Worm (Caenorhabditis elegans) whole organism, late embryonic: ENCODE data around the gene mlt-7.

Experiments
- C08G9.2 ChIP-seq: sonication (generic microtip); optimal IDR thresholded peaks from 2 replicates; lab custom pipeline; 2016; ENCODE audit warnings: mild to moderate bottlenecking, missing genetic modification characterization, moderate library complexity, missing compliant biosample characterization
- F13H6.1 ChIP-seq: sonication (generic microtip); optimal IDR thresholded peaks from 2 replicates; lab custom pipeline; 2016; ENCODE audit warnings: missing genetic modification characterization, missing compliant biosample characterization
- K02D7.2 ChIP-seq: sonication (generic microtip); optimal IDR thresholded peaks from 2 replicates; lab custom pipeline; 2017; ENCODE audit warnings: mild to moderate bottlenecking, missing genetic modification characterization, missing compliant biosample characterization
- T23F11.4 ChIP-seq: fragments of 200-800 bp; sonication (Bioruptor generic); optimal IDR thresholded peaks from 2 replicates; lab custom pipeline; 2018; ENCODE audit warnings: mild to moderate bottlenecking, missing genetic modification characterization, missing compliant biosample characterization
- Y22D7AL.16 ChIP-seq: sonication (generic microtip); optimal IDR thresholded peaks from 2 replicates; lab custom pipeline; 2016; ENCODE audit warnings: missing genetic modification characterization, missing compliant biosample characterization
- ahr-1 ChIP-seq: sonication (generic microtip); optimal IDR thresholded peaks from 2 replicates; lab custom pipeline; 2016; ENCODE audit warnings: missing genetic modification characterization, missing compliant biosample characterization
- ceh-14 ChIP-seq: sonication (generic microtip); optimal IDR thresholded peaks from 2 replicates; lab custom pipeline; 2016; ENCODE audit warnings: missing genotype, missing genetic modification characterization, missing compliant biosample characterization
- ceh-18 ChIP-seq: sonication (generic microtip); optimal IDR thresholded peaks from 2 replicates; lab custom pipeline; 2016; ENCODE audit warnings: missing genetic modification characterization, missing compliant biosample characterization
- ceh-24 ChIP-seq: sonication (generic microtip); optimal IDR thresholded peaks from 2 replicates; lab custom pipeline; 2016; ENCODE audit warnings: mild to moderate bottlenecking, missing genetic modification characterization, missing compliant biosample characterization
- ceh-30 ChIP-seq: fragments of 150-350 bp; optimal IDR thresholded peaks from 2 replicates; lab custom pipeline; 2014; ENCODE audit warnings: missing biosample characterization, missing genetic modification characterization
- ceh-31 ChIP-seq: sonication (generic microtip); optimal IDR thresholded peaks from 2 replicates; lab custom pipeline; 2016; ENCODE audit warnings: missing genetic modification characterization, missing compliant biosample characterization
- ceh-34 ChIP-seq: sonication (generic microtip); optimal IDR thresholded peaks from 2 replicates; lab custom pipeline; 2016; ENCODE audit warnings: mild to moderate bottlenecking, missing genetic modification characterization, missing compliant biosample characterization
- ceh-45 ChIP-seq: fragments of 200-800 bp; sonication (Bioruptor generic); IDR thresholded peaks from 2 replicates; pipeline ENCODE4 v1.3.6; 2022; ENCODE audit warnings: missing genetic modification reagents, missing genetic modification characterization, missing compliant biosample characterization
- ceh-48 ChIP-seq: sonication (generic microtip); optimal IDR thresholded peaks from 2 replicates; lab custom pipeline; 2016; ENCODE audit warnings: missing genetic modification characterization, inconsistent platforms, missing compliant biosample characterization
- ceh-6 ChIP-seq: fragments of 200-800 bp; sonication (Bioruptor generic); optimal IDR thresholded peaks from 2 replicates; lab custom pipeline; 2018; ENCODE audit warnings: mild to moderate bottlenecking, missing genetic modification characterization, missing compliant biosample characterization
- ceh-9 ChIP-seq: sonication (generic microtip); optimal IDR thresholded peaks from 2 replicates; lab custom pipeline; 2016; ENCODE audit warnings: mild to moderate bottlenecking, missing genetic modification characterization, inconsistent platforms, missing compliant biosample characterization
- che-1 ChIP-seq: sonication (generic microtip); optimal IDR thresholded peaks from 2 replicates; lab custom pipeline; 2016; ENCODE audit warnings: mild to moderate bottlenecking, missing genetic modification characterization, missing compliant biosample characterization
- dmd-4 ChIP-seq: sonication (generic microtip); optimal IDR thresholded peaks from 2 replicates; lab custom pipeline; 2016; ENCODE audit warnings: borderline replicate concordance, missing genetic modification characterization, missing compliant biosample characterization
- dve-1 ChIP-seq: sonication (generic microtip); optimal IDR thresholded peaks from 2 replicates; lab custom pipeline; 2017; ENCODE audit warnings: antibody characterized with exemption, mild to moderate bottlenecking, missing genetic modification characterization, missing compliant biosample characterization
- elt-2 ChIP-seq: sonication (generic microtip); optimal IDR thresholded peaks from 2 replicates; lab custom pipeline; 2016; ENCODE audit warnings: missing genetic modification reagents, missing genetic modification characterization, missing compliant biosample characterization
- ets-4 ChIP-seq: sonication (generic microtip); optimal IDR thresholded peaks from 2 replicates; lab custom pipeline; 2016; ENCODE audit warnings: missing genetic modification characterization, missing compliant biosample characterization
- fax-1 ChIP-seq: sonication (generic microtip); optimal IDR thresholded peaks from 2 replicates; lab custom pipeline; 2016; ENCODE audit warnings: missing genotype, missing genetic modification characterization, missing compliant biosample characterization
- fkh-10 ChIP-seq: fragments of 150-350 bp; optimal IDR thresholded peaks from 2 replicates; lab custom pipeline; 2014; ENCODE audit warnings: missing biosample characterization, missing genetic modification reagents, missing genetic modification characterization
- gmeb-2 ChIP-seq: sonication (generic microtip); optimal IDR thresholded peaks from 2 replicates; lab custom pipeline; 2016; ENCODE audit warnings: missing genetic modification characterization, inconsistent platforms, missing compliant biosample characterization
- hlh-13 ChIP-seq: fragments of 200-800 bp; sonication (Bioruptor generic); optimal IDR thresholded peaks from 2 replicates; lab custom pipeline; 2018; ENCODE audit warnings: mild to moderate bottlenecking, missing genetic modification characterization, missing compliant biosample characterization
- hlh-15 ChIP-seq: sonication (generic microtip); optimal IDR thresholded peaks from 2 replicates; lab custom pipeline; 2016; ENCODE audit warnings: missing genetic modification characterization, missing compliant biosample characterization
- hlh-30 ChIP-seq: sonication (generic microtip); optimal IDR thresholded peaks from 2 replicates; lab custom pipeline; 2017; ENCODE audit warnings: antibody characterized with exemption, missing genetic modification characterization, missing compliant biosample characterization; ENCODE audit not compliant: insufficient read depth
- hlh-6 ChIP-seq: sonication (generic microtip); optimal IDR thresholded peaks from 2 replicates; lab custom pipeline; 2016; ENCODE audit warnings: missing genotype, missing genetic modification characterization, missing compliant biosample characterization
- lin-11 ChIP-seq: fragments of 200-800 bp; sonication (Bioruptor generic); optimal IDR thresholded peaks from 2 replicates; lab custom pipeline; 2018; ENCODE audit warnings: mild to moderate bottlenecking, missing genetic modification characterization, missing compliant biosample characterization
- madf-2 ChIP-seq: sonication (generic microtip); optimal IDR thresholded peaks from 2 replicates; lab custom pipeline; 2017; ENCODE audit warnings: missing genetic modification characterization, missing compliant biosample characterization
- nhr-11 ChIP-seq: fragments of 150-350 bp; optimal IDR thresholded peaks from 2 replicates; lab custom pipeline; 2014; ENCODE audit warnings: missing biosample characterization, missing genetic modification characterization
- nhr-232 ChIP-seq: sonication (generic microtip); optimal IDR thresholded peaks from 2 replicates; lab custom pipeline; 2016; ENCODE audit warnings: missing genetic modification characterization, missing compliant biosample characterization
- npax-4 ChIP-seq: sonication (generic microtip); optimal IDR thresholded peaks from 2 replicates; lab custom pipeline; 2016; ENCODE audit warnings: missing genetic modification characterization, missing compliant biosample characterization
- pag-3 ChIP-seq: sonication (generic microtip); optimal IDR thresholded peaks from 2 replicates; lab custom pipeline; 2016; ENCODE audit warnings: missing compliant biosample characterization, missing genetic modification characterization, borderline replicate concordance
- pat-9 ChIP-seq: fragments of 200-800 bp; sonication (Bioruptor generic); optimal IDR thresholded peaks from 2 replicates; lab custom pipeline; 2018; ENCODE audit warnings: mild to moderate bottlenecking, missing genetic modification characterization, moderate library complexity, missing compliant biosample characterization
- pax-1 ChIP-seq: fragments of 150-350 bp; optimal IDR thresholded peaks from 2 replicates; lab custom pipeline; 2014; ENCODE audit warnings: missing biosample characterization, missing genetic modification characterization
- pha-2 ChIP-seq: sonication (generic microtip); optimal IDR thresholded peaks from 2 replicates; lab custom pipeline; 2017; ENCODE audit warnings: mild to moderate bottlenecking, missing genetic modification characterization, missing compliant biosample characterization
- pqm-1 ChIP-seq: sonication (generic microtip); optimal IDR thresholded peaks from 2 replicates; lab custom pipeline; 2016; ENCODE audit warnings: missing genetic modification characterization, missing compliant biosample characterization
- pros-1 ChIP-seq: fragments of 150-350 bp; optimal IDR thresholded peaks from 2 replicates; lab custom pipeline; 2014; ENCODE audit warnings: missing biosample characterization, missing genetic modification reagents, missing genetic modification characterization
- ref-2 ChIP-seq: sonication (generic microtip); optimal IDR thresholded peaks from 2 replicates; lab custom pipeline; 2016; ENCODE audit warnings: missing genetic modification characterization, missing compliant biosample characterization
- rnt-1 ChIP-seq: sonication (generic microtip); optimal IDR thresholded peaks from 2 replicates; lab custom pipeline; 2016; ENCODE audit warnings: missing genetic modification characterization, missing compliant biosample characterization
- sox-2 ChIP-seq: fragments of 200-800 bp; sonication (Bioruptor generic); IDR thresholded peaks from 2 replicates; pipeline ENCODE4 v1.3.6; 2022; ENCODE audit warnings: missing genetic modification reagents, missing genetic modification characterization, missing compliant biosample characterization
- sox-4 ChIP-seq: sonication (generic microtip); optimal IDR thresholded peaks from 2 replicates; lab custom pipeline; 2017; ENCODE audit warnings: mild to moderate bottlenecking, missing genetic modification characterization, inconsistent platforms, missing compliant biosample characterization
- syd-9 ChIP-seq: sonication (generic microtip); optimal IDR thresholded peaks from 2 replicates; lab custom pipeline; 2016; ENCODE audit warnings: mild to moderate bottlenecking, missing genetic modification characterization, moderate library complexity, missing compliant biosample characterization
- tbx-2 ChIP-seq: sonication (generic microtip); optimal IDR thresholded peaks from 2 replicates; lab custom pipeline; 2016; ENCODE audit warnings: missing genetic modification characterization, missing compliant biosample characterization
- tbx-7 ChIP-seq: sonication (generic microtip); optimal IDR thresholded peaks from 2 replicates; lab custom pipeline; 2016; ENCODE audit warnings: missing genotype, missing genetic modification characterization, missing compliant biosample characterization
- ttx-3 ChIP-seq: sonication (generic microtip); optimal IDR thresholded peaks from 2 replicates; lab custom pipeline; 2016; ENCODE audit warnings: missing genetic modification reagents, missing genetic modification characterization, missing compliant biosample characterization
- unc-42 ChIP-seq: sonication (generic microtip); optimal IDR thresholded peaks from 2 replicates; lab custom pipeline; 2016; ENCODE audit warnings: missing genotype, missing genetic modification characterization, missing compliant biosample characterization
- zip-5 ChIP-seq: sonication (generic microtip); optimal IDR thresholded peaks from 2 replicates; lab custom pipeline; 2016; ENCODE audit warnings: missing genetic modification characterization, missing compliant biosample characterization
- ztf-16 ChIP-seq: sonication (generic microtip); optimal IDR thresholded peaks from 2 replicates; lab custom pipeline; 2017; ENCODE audit warnings: missing genetic modification characterization, missing compliant biosample characterization

Gene mlt-7

DNA sequence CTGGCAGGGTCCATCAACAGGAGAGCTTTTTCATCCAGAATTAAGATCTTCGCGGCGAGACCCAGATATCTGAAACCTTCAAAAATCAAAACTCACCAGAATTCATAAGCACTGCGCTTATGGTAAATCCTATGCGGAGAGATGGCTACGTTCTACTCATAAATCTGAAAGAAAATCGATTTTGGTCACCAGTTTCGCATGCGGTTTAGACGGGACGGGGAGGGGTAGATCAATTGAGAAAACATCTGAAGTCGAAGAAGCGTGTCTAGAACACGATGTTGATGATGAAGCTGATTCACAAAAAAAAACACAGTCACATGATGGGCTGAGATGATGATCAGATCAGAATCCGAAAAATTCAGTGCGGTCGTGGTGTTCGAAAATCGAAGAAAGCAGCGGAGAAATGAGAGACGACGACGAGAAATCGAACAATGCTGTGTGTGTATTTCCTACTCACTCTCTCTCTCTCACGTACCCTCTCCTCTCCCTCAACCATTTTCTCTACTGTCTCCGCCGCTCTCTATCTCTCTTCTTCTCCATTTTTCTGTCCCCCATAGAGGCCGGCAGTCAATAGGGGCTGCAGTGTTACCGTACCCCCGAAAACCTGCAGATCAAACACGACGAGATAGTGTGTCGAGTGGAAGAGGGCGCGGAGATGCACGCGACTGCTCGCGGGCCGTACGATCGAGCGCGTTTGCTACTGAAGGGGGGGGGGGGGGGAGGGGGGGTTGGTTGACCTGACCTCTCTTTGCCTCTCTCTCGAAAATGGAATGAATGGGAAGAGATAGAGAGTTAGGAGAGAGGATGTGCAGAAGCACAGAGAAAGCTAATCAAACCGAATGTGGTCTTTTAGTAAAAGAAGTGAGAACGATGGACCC lies 16.3 kb upstream of the mlt-7 start, which contains the start of gene ntl-2 (continued):
- TF ChIP-seq dve-1 (tag; lab: Kevin White, UChicago), result peak; percentile 85
- no peak for TF ChIP-seq ceh-45 (GFP tag; lab: Robert Waterston, UW)
- peak; percentile 84 for TF ChIP-seq ceh-48 (tag; lab: Kevin White, UChicago)
- peak; percentile 88 for TF ChIP-seq madf-2 (tag; lab: Kevin White, UChicago)
- TF ChIP-seq Y22D7AL.16, result peak; percentile 43
- peak; percentile 76 for TF ChIP-seq ceh-34
- no peak for TF ChIP-seq ttx-3 (tag; lab: Kevin White, UChicago)
- TF ChIP-seq ets-4 (tag; lab: Kevin White, UChicago), result peak; percentile 75
- peak; percentile 67 for TF ChIP-seq che-1
- peak; percentile 64 for TF ChIP-seq ztf-16 (tag; lab: Kevin White, UChicago)
- TF ChIP-seq ceh-24 (tag; lab: Kevin White, UChicago), result no peak
- TF ChIP-seq hlh-6 (tag; lab: Kevin White, UChicago), result no peak
- peak; percentile 90 for TF ChIP-seq ceh-18 (tag; lab: Kevin White, UChicago)
- no peak for TF ChIP-seq ceh-9 (tag; lab: Kevin White, UChicago)
- no peak for TF ChIP-seq pqm-1 (tag; lab: Kevin White, UChicago)
- TF ChIP-seq ceh-31 (tag; lab: Kevin White, UChicago), result peak; percentile 86
- peak; percentile 93 for TF ChIP-seq elt-2 (tag; lab: Kevin White, UChicago)
- TF ChIP-seq zip-5, result no peak
- TF ChIP-seq pat-9 (tag; lab: Kevin White, UChicago), result peak; percentile 63
- peak; percentile 41 for TF ChIP-seq lin-11 (tag; lab: Kevin White, UChicago)
- no peak for TF ChIP-seq syd-9
- peak; percentile 88 for TF ChIP-seq tbx-2
- peak; percentile 67 for TF ChIP-seq pax-1 (tag; lab: Kevin White, UChicago)
- TF ChIP-seq tbx-7, result no peak
- no peak for TF ChIP-seq dmd-4 (tag; lab: Kevin White, UChicago)
- peak; percentile 77 for TF ChIP-seq rnt-1
- TF ChIP-seq ahr-1, result no peak
- TF ChIP-seq unc-42 (tag; lab: Kevin White, UChicago), result peak; percentile 0
- TF ChIP-seq hlh-15 (tag; lab: Kevin White, UChicago), result no peak
- TF ChIP-seq npax-4 (tag; lab: Kevin White, UChicago), result no peak
- TF ChIP-seq nhr-232, result no peak
- peak; percentile 51 for TF ChIP-seq ref-2
- TF ChIP-seq pag-3 (tag; lab: Kevin White, UChicago), result no peak
- peak; percentile 89 for TF ChIP-seq pros-1 (tag; lab: Kevin White, UChicago)
- TF ChIP-seq C08G9.2, result peak; percentile 51
- peak; percentile 62 for TF ChIP-seq gmeb-2 (tag; lab: Kevin White, UChicago)
- TF ChIP-seq ceh-6 (GFP tag; lab: Kevin White, UChicago), result peak; percentile 68
- peak; percentile 54; the same call in 1 of the 2 replicates for TF ChIP-seq sox-2 (GFP tag; lab: Robert Waterston, UW)
- TF ChIP-seq K02D7.2, result peak; percentile 30
- TF ChIP-seq fkh-10 (GFP tag; lab: Kevin White, UChicago), result no peak
- peak; percentile 60 for TF ChIP-seq ceh-14 (tag; lab: Kevin White, UChicago)
- TF ChIP-seq T23F11.4 (GFP tag; lab: Kevin White, UChicago), result peak; percentile 86
- peak; percentile 66 for TF ChIP-seq ceh-30 (tag; lab: Kevin White, UChicago)
- peak; percentile 52 for TF ChIP-seq sox-4 (tag; lab: Kevin White, UChicago)
- peak; percentile 52 for TF ChIP-seq hlh-13 (GFP tag; lab: Kevin White, UChicago)
- TF ChIP-seq hlh-30, result peak; percentile 92
- TF ChIP-seq F13H6.1 (tag; lab: Kevin White, UChicago), result peak; percentile 20
- no peak for TF ChIP-seq nhr-11 (tag; lab: Kevin White, UChicago)
- TF ChIP-seq fax-1 (tag; lab: Kevin White, UChicago), result peak; percentile 3
- TF ChIP-seq pha-2 (tag; lab: Kevin White, UChicago), result peak; percentile 84
